Worm (Caenorhabditis elegans) whole organism, midembryonic: Measurements from ENCODE around the gene snap-29.

Experiments
- T22C8.4 ChIP-seq: fragments of 200-800 bp; sonication (Bioruptor generic); IDR thresholded peaks from 2 replicates; pipeline ENCODE4 v1.3.6; 2022; ENCODE audit warnings: missing genetic modification characterization, missing compliant biosample characterization
- cog-1 ChIP-seq: sonication (generic microtip); optimal IDR thresholded peaks from 2 replicates; lab custom pipeline; 2016; ENCODE audit warnings: missing genetic modification characterization, missing compliant biosample characterization
- flt-1 ChIP-seq: fragments of 200-800 bp; sonication (Bioruptor generic); IDR thresholded peaks from 2 replicates; pipeline ENCODE4 v1.3.6; 2022; ENCODE audit warnings: missing genetic modification characterization, missing compliant biosample characterization
- med-1 ChIP-seq: sonication (generic microtip); optimal IDR thresholded peaks from 2 replicates; lab custom pipeline; 2017; ENCODE audit warnings: missing genetic modification characterization, mild to moderate bottlenecking, missing compliant biosample characterization, antibody characterized with exemption, missing genetic modification reagents; ENCODE audit not compliant: insufficient read depth
- ref-1 ChIP-seq: fragments of 200-800 bp; sonication (Bioruptor generic); conservative IDR thresholded peaks from 2 replicates; pipeline ENCODE4 v1.3.6; 2022; ENCODE audit warnings: missing genetic modification reagents, missing genetic modification characterization, missing compliant biosample characterization
- tab-1 ChIP-seq: fragments of 200-800 bp; sonication (Bioruptor generic); IDR thresholded peaks from 2 replicates; pipeline ENCODE4 v1.3.6; 2022; ENCODE audit warnings: missing genetic modification characterization, missing compliant biosample characterization
- ztf-29 ChIP-seq: fragments of 200-800 bp; sonication (Bioruptor generic); IDR thresholded peaks from 2 replicates; pipeline ENCODE4 v1.3.6; 2022; ENCODE audit warnings: missing genetic modification reagents, missing genetic modification characterization, missing compliant biosample characterization

DNA sequence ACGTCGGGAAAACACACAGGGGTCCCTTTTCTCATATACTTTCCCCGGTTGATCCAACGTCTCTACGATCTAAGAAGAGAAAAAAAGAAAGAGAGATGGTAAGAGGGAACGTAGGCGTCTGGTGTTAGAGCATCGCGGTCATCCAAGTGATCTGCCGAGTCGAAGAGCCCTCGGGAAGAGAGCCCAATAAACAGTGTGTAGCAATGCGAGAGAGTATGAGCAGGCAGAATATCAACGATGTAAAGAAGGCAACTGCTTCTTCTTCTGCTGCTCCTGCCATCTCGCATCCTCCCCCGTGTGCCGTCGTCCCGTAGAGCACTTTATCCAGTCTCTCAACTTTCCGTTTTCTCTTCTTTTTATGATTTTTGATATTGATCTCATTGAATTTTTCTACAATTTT is 39.6 kb downstream of the snap-29 start:
- TF ChIP-seq tab-1, result no peak
- TF ChIP-seq flt-1 (GFP tag; lab: Robert Waterston, UW), result no peak
- no peak for TF ChIP-seq T22C8.4 (GFP tag; lab: Robert Waterston, UW)
- TF ChIP-seq ref-1 (GFP tag; lab: Robert Waterston, UW), result no peak
- TF ChIP-seq ztf-29 (GFP tag; lab: Robert Waterston, UW), result no peak
- TF ChIP-seq cog-1 (tag; lab: Kevin White, UChicago), result no peak
- TF ChIP-seq med-1 (GFP tag; lab: Kevin White, UChicago), result no peak
